Fruit fly (Drosophila melanogaster) whole organism, wandering third instar larva: ENCODE data around the gene Osi21.
A peak's percentile ranks its signal among the peaks of the same experiment; 100 is the strongest.

Source experiments
- Abd-B ChIP-seq: fragments of >200 bp; optimal IDR thresholded peaks from 2 replicates; lab custom pipeline; 2017; ENCODE audit warnings: missing biosample characterization, missing genetic modification characterization
- CG32264 ChIP-seq: fragments of 200-800 bp; sonication (Bioruptor generic); optimal IDR thresholded peaks from 2 replicates; lab custom pipeline; 2016; ENCODE audit warnings: missing biosample characterization, missing genetic modification characterization
- Dif ChIP-seq: fragments of 200-275, 200-300 bp; sonication (Bioruptor generic); optimal IDR thresholded peaks from 2 replicates; lab custom pipeline; 2018; ENCODE audit warnings: missing biosample characterization, missing genetic modification characterization; ENCODE audit not compliant: partially characterized antibody
- GATAd ChIP-seq: sonication (Bioruptor generic); optimal IDR thresholded peaks from 2 replicates; lab custom pipeline; 2016; ENCODE audit warnings: missing biosample characterization, missing genetic modification characterization
- HLH106 ChIP-seq: fragments of 200-800 bp; optimal IDR thresholded peaks from 3 replicates; lab custom pipeline; 2019; ENCODE audit warnings: missing biosample characterization, mild to moderate bottlenecking, missing genetic modification characterization, moderate library complexity
- Hnf4 ChIP-seq: fragments of 200-800 bp; sonication (Bioruptor generic); optimal IDR thresholded peaks from 2 replicates; lab custom pipeline; 2016; ENCODE audit warnings: missing biosample characterization, mild to moderate bottlenecking, missing genetic modification characterization
- Hr78 ChIP-seq: fragments of >200 bp; optimal IDR thresholded peaks from 2 replicates; lab custom pipeline; 2017; ENCODE audit warnings: missing biosample characterization, missing genetic modification characterization
- Hr83 ChIP-seq: fragments of 200-300 bp; sonication (Bioruptor generic); optimal IDR thresholded peaks from 2 replicates; lab custom pipeline; 2016; ENCODE audit warnings: missing biosample characterization, mild to moderate bottlenecking, missing genetic modification characterization, moderate library complexity; ENCODE audit not compliant: poor library complexity, severe bottlenecking
- Jra ChIP-seq: sonication (Bioruptor generic); optimal IDR thresholded peaks from 2 replicates; lab custom pipeline; 2016; ENCODE audit warnings: missing biosample characterization, missing genetic modification characterization
- Myc ChIP-seq: fragments of >200 bp; optimal IDR thresholded peaks from 2 replicates; lab custom pipeline; 2017
- N ChIP-seq: fragments of >200 bp; optimal IDR thresholded peaks from 2 replicates; lab custom pipeline; 2018; ENCODE audit warnings: missing biosample characterization, missing external identifiers, missing genetic modification characterization
- Rel ChIP-seq, 2 experiments: fragments of 200-800 bp; sonication (Bioruptor generic) in 1 of 2; optimal IDR thresholded peaks; 2 replicates in 1 of 2; 3 replicates in 1 of 2; lab custom pipeline; 2016 to 2019; ENCODE audit warnings: mild to moderate bottlenecking in 2 of 2, missing biosample characterization in 2 of 2, missing genetic modification characterization in 2 of 2, moderate library complexity in 1 of 2
- Sp1 ChIP-seq: fragments of 200-800 bp; sonication (Bioruptor generic); optimal IDR thresholded peaks from 3 replicates; lab custom pipeline; 2019; ENCODE audit warnings: missing biosample characterization, mild to moderate bottlenecking, missing genetic modification characterization, moderate library complexity
- Vsx2 ChIP-seq: fragments of 200-300, 225-300 bp; sonication (Bioruptor generic); optimal IDR thresholded peaks from 2 replicates; lab custom pipeline; 2018; ENCODE audit warnings: missing biosample characterization, missing genetic modification characterization; ENCODE audit not compliant: partially characterized antibody
- br ChIP-seq: fragments of 200-800 bp; sonication (Bioruptor generic); optimal IDR thresholded peaks from 2 replicates; lab custom pipeline; 2016; ENCODE audit warnings: missing biosample characterization, missing genetic modification characterization
- brk ChIP-seq: fragments of 200-800 bp; sonication (Bioruptor generic); optimal IDR thresholded peaks from 2 replicates; lab custom pipeline; 2016; ENCODE audit warnings: missing biosample characterization, mild to moderate bottlenecking, missing genetic modification characterization
- dl ChIP-seq, 2 experiments: fragments of 175-275, 200-275 bp in 1 of 2; fragments of 200-275 bp in 1 of 2; sonication (Bioruptor generic); optimal IDR thresholded peaks; lab custom pipeline; 2018; ENCODE audit warnings: mild to moderate bottlenecking in 2 of 2, missing biosample characterization in 2 of 2, missing genetic modification characterization in 2 of 2, moderate library complexity in 2 of 2; ENCODE audit not compliant: partially characterized antibody in 2 of 2, insufficient read depth in 1 of 2
- dmrt93B ChIP-seq: fragments of 200-800 bp; sonication (Bioruptor generic); optimal IDR thresholded peaks from 2 replicates; lab custom pipeline; 2018; ENCODE audit warnings: missing biosample characterization, mild to moderate bottlenecking, missing genetic modification characterization
- foxo ChIP-seq, 2 experiments: fragments of 200-800 bp; sonication (Bioruptor generic); optimal IDR thresholded peaks; 2 replicates in 1 of 2; 3 replicates in 1 of 2; lab custom pipeline; 2016 to 2017; ENCODE audit warnings: missing biosample characterization in 2 of 2, missing genetic modification characterization in 2 of 2
- h ChIP-seq: fragments of 200-800 bp; sonication (Bioruptor generic); optimal IDR thresholded peaks from 3 replicates; lab custom pipeline; 2016; ENCODE audit warnings: missing biosample characterization, mild to moderate bottlenecking, missing genetic modification characterization
- jim ChIP-seq: fragments of 175-275, 200-325 bp; sonication (Bioruptor generic); optimal IDR thresholded peaks from 2 replicates; lab custom pipeline; 2016; ENCODE audit warnings: missing biosample characterization, mild to moderate bottlenecking, missing genetic modification characterization
- lola ChIP-seq: fragments of >200 bp; optimal IDR thresholded peaks from 2 replicates; lab custom pipeline; 2017; ENCODE audit warnings: missing biosample characterization, missing genetic modification characterization
- rgr ChIP-seq: fragments of 200-800 bp; sonication (Bioruptor generic); optimal IDR thresholded peaks from 3 replicates; lab custom pipeline; 2016; ENCODE audit warnings: missing biosample characterization, mild to moderate bottlenecking, missing genetic modification characterization
- sage ChIP-seq: fragments of 200-800 bp; sonication (Bioruptor generic); optimal IDR thresholded peaks from 2 replicates; lab custom pipeline; 2016; ENCODE audit warnings: missing biosample characterization, mild to moderate bottlenecking, missing genetic modification characterization
- sv ChIP-seq: fragments of 200-800 bp; sonication (Bioruptor generic); optimal IDR thresholded peaks from 3 replicates; lab custom pipeline; 2016; ENCODE audit warnings: missing biosample characterization, missing genetic modification characterization
- tai ChIP-seq: sonication (Bioruptor generic); optimal IDR thresholded peaks from 2 replicates; lab custom pipeline; 2016; ENCODE audit warnings: missing biosample characterization, missing genetic modification characterization
- usp ChIP-seq: fragments of >200 bp; optimal IDR thresholded peaks from 2 replicates; lab custom pipeline; 2017; ENCODE audit warnings: missing biosample characterization, missing genetic modification characterization
- woc ChIP-seq: sonication (Bioruptor generic); optimal IDR thresholded peaks from 2 replicates; lab custom pipeline; 2016; ENCODE audit warnings: missing biosample characterization, mild to moderate bottlenecking, missing genetic modification characterization

Gene Osi21

dm6 chr2L:11322800-11323199 lies 37.3 kb upstream of the Osi21 start:
- no peak for TF ChIP-seq dl (GFP tag; optimal IDR thresholded peaks at IDR 0.05; lab: Kevin White, UChicago; ENCODE audit: insufficient read depth in 1 of 2, partially characterized antibody in 2 of 2)
- TF ChIP-seq sage (GFP tag; lab: Kevin White, UChicago) = no peak
- no peak for TF ChIP-seq CG32264 (GFP tag; lab: Kevin White, UChicago)
- TF ChIP-seq Jra (GFP tag; lab: Kevin White, UChicago) = no peak
- TF ChIP-seq HLH106 (tag; lab: Kevin White, UChicago) = no peak
- TF ChIP-seq Hr78 (GFP tag; lab: Kevin White, UChicago) = no peak
- TF ChIP-seq h (GFP tag; lab: Kevin White, UChicago) = no peak

dm6 chr2L:11322115-11322514 lies 36.6 kb upstream of the Osi21 start:
- TF ChIP-seq HLH106 (tag; lab: Kevin White, UChicago) = peak; percentile 16
- TF ChIP-seq sv (GFP tag; lab: Kevin White, UChicago) = no peak
- no peak for TF ChIP-seq br

dm6 chr2L:11319221-11319620 lies 33.7 kb upstream of the Osi21 start:
- no peak for TF ChIP-seq Myc (lab: Kevin White, UChicago)
- no peak for TF ChIP-seq dmrt93B (GFP tag; lab: Kevin White, UChicago)
- TF ChIP-seq Hnf4 = no peak
- no peak for TF ChIP-seq tai (GFP tag; lab: Kevin White, UChicago)
- no peak for TF ChIP-seq h (GFP tag; lab: Kevin White, UChicago)
- TF ChIP-seq usp (GFP tag; lab: Kevin White, UChicago) = no peak
- no peak for TF ChIP-seq jim (GFP tag; lab: Kevin White, UChicago)
- TF ChIP-seq Dif (GFP tag; lab: Kevin White, UChicago) = no peak
- TF ChIP-seq woc (GFP tag; lab: Kevin White, UChicago) = no peak
- TF ChIP-seq CG32264 (GFP tag; lab: Kevin White, UChicago) = no peak
- no peak for TF ChIP-seq Sp1 (GFP tag; lab: Kevin White, UChicago)
- TF ChIP-seq lola = no peak
- no peak for TF ChIP-seq Vsx2 (GFP tag; lab: Kevin White, UChicago)
- no peak for TF ChIP-seq Rel (GFP tag; optimal IDR thresholded peaks at IDR 0.05; lab: Kevin White, UChicago)
- TF ChIP-seq Rel (tag; optimal IDR thresholded peaks at IDR 0.05; lab: Kevin White, UChicago) = no peak
- TF ChIP-seq rgr (GFP tag; lab: Kevin White, UChicago) = no peak

dm6 chr2L:11318464-11318863 lies 33.0 kb upstream of the Osi21 start:
- TF ChIP-seq Sp1 (GFP tag; lab: Kevin White, UChicago) (no peak), h (GFP tag; lab: Kevin White, UChicago) (no peak), Hr83 (GFP tag; lab: Kevin White, UChicago) (no peak), usp (GFP tag; lab: Kevin White, UChicago) (no peak), GATAd (GFP tag; lab: Kevin White, UChicago) (no peak), foxo (GFP tag; optimal IDR thresholded peaks at IDR 0.05; lab: Kevin White, UChicago) (no peak)

dm6 chr2L:11317655-11318278 lies 32.3 kb upstream of the Osi21 start:
- no peak for TF ChIP-seq brk (GFP tag; lab: Kevin White, UChicago)
- peak; percentile 6 for TF ChIP-seq h (GFP tag; lab: Kevin White, UChicago)
- TF ChIP-seq HLH106 (tag; lab: Kevin White, UChicago) = peak; percentile 13
- no peak for TF ChIP-seq sage (GFP tag; lab: Kevin White, UChicago)
- no peak for TF ChIP-seq lola
- no peak for TF ChIP-seq Sp1 (GFP tag; lab: Kevin White, UChicago)
- no peak for TF ChIP-seq usp (GFP tag; lab: Kevin White, UChicago)
- TF ChIP-seq Myc (lab: Kevin White, UChicago) = no peak
- no peak for TF ChIP-seq br
- TF ChIP-seq N (GFP tag; lab: Kevin White, UChicago) = no peak
- no peak for TF ChIP-seq jim (GFP tag; lab: Kevin White, UChicago)
- no peak for TF ChIP-seq woc (GFP tag; lab: Kevin White, UChicago)
- TF ChIP-seq tai (GFP tag; lab: Kevin White, UChicago) = no peak
- no peak for TF ChIP-seq Abd-B
- TF ChIP-seq, all 38 proteins: peak for 2
